Fruit fly (Drosophila melanogaster): ENCODE data around the gene CG33494.
A peak's percentile ranks its signal among the peaks of the same experiment; 100 is the strongest.

CG33494 gene

DNA sequence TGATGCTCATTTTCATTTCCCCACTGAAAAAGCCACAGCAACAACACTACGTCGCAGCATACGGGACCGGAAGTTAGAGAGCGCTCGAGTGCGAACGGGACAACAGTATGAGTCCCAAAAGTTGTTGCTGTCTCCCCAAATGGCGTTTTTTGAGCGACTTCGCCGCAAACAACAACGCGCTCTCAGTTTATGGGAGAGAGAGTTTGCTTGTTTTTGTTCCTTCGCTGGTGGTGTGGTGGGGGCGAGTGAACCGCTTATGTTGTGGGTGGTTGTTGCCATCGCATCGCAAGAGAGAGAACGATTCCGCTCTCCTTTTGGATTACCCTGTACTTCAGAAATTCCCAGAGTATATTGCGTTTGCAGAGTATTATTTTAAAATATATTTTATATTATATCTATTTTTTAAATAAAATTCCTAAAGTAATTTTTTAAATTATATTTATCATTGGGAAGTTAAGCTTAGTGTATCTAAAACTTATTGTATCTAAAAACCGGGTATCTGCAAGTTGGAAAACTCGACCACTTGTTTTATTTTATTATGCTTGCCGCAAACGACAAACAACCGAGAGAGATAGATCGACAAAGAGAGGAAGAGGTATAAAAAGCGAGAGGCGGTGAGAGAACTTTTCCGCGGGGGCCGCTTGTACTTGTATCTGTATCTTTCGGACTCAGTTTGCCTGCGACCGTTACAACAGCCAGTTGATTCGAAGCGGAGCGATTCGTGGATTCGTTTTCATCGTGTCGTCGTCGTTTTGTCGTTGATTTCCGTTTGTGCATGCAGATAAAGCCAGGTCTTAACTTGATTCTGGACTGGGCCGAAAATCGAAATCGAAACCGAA is 20.7 kb upstream of the CG33494 start, which contains the start of gene msi:
msi (plus strand) TSS at position 669 of the 839 bp plus-strand sequence.
- peak; percentile 96 for TF ChIP-seq CG5953 (GFP tag; IDR thresholded peaks at IDR 0.05)
- TF ChIP-seq CG12942 (GFP tag; optimal IDR thresholded peaks at IDR 0.05) = peak; percentile 97
- TF ChIP-seq CG33557 (GFP tag; optimal IDR thresholded peaks at IDR 0.05) = peak; percentile 97
- TF ChIP-seq slou (GFP tag; optimal IDR thresholded peaks at IDR 0.05) = peak; percentile 89
- TF ChIP-seq CG34224 (GFP tag; IDR thresholded peaks at IDR 0.05; ENCODE audit: partially characterized antibody) = peak; percentile 7; the same call in 2 of the 3 replicates
- TF ChIP-seq abd-A (tag; optimal IDR thresholded peaks at IDR 0.05) = peak; percentile 97
- TF ChIP-seq MESR4 (GFP tag; optimal IDR thresholded peaks at IDR 0.05) = peak; percentile 26
- TF ChIP-seq nau (GFP tag; optimal IDR thresholded peaks at IDR 0.05) = peak; percentile 83
- TF ChIP-seq danr (GFP tag; IDR thresholded peaks at IDR 0.05) = peak; percentile 98
- TF ChIP-seq CG3726 (GFP tag; IDR thresholded peaks at IDR 0.05) = peak; percentile 98
- TF ChIP-seq CG2889 (GFP tag; IDR thresholded peaks at IDR 0.05) = peak; percentile 98
- peak; percentile 15 to 84 for TF ChIP-seq chif (GFP tag; optimal IDR thresholded peaks at IDR 0.05)
- peak; percentile 93 for TF ChIP-seq CG15514 (GFP tag; optimal IDR thresholded peaks at IDR 0.05)
- peak; percentile 98 for TF ChIP-seq sqz (GFP tag; optimal IDR thresholded peaks at IDR 0.05)
- TF ChIP-seq CG3995 (GFP tag; optimal IDR thresholded peaks at IDR 0.05) = peak; percentile 8
- TF ChIP-seq Dad (GFP tag; optimal IDR thresholded peaks at IDR 0.05) = peak; percentile 66
- peak; percentile 56 for TF ChIP-seq Dip3 (GFP tag; optimal IDR thresholded peaks at IDR 0.05)
- peak; percentile 31 for TF ChIP-seq gro (GFP tag; optimal IDR thresholded peaks at IDR 0.05)
- TF ChIP-seq CG7839 (tag; optimal IDR thresholded peaks at IDR 0.05) = peak; percentile 100
- peak; percentile 83 for TF ChIP-seq Lhr (GFP tag; optimal IDR thresholded peaks at IDR 0.05)
- TF ChIP-seq CG9609 (GFP tag; optimal IDR thresholded peaks at IDR 0.05) = peak; percentile 44
- peak; percentile 93 for TF ChIP-seq CG5245 (GFP tag; optimal IDR thresholded peaks at IDR 0.05)
- peak; percentile 94 for TF ChIP-seq CG11560 (tag; IDR thresholded peaks at IDR 0.05)
- peak; percentile 98 for TF ChIP-seq jigr1 (GFP tag; IDR thresholded peaks at IDR 0.05)
- peak; percentile 99 for TF ChIP-seq ara (GFP tag; IDR thresholded peaks at IDR 0.05)
- TF ChIP-seq aop (GFP tag; IDR thresholded peaks at IDR 0.05) = peak; percentile 100
- peak; percentile 65 for TF ChIP-seq CG13287 (GFP tag; IDR thresholded peaks at IDR 0.05; ENCODE audit: partially characterized antibody)
- no peak for TF ChIP-seq pita (GFP tag; optimal IDR thresholded peaks at IDR 0.05)
- peak; percentile 96 for TF ChIP-seq CG12104 (GFP tag; optimal IDR thresholded peaks at IDR 0.05)
- peak; percentile 99 for TF ChIP-seq Asciz (GFP tag; optimal IDR thresholded peaks at IDR 0.05)
- TF ChIP-seq CG18011 (GFP tag; optimal IDR thresholded peaks at IDR 0.05) = peak; percentile 84
- no peak; the same call in 1 of the 2 replicates for TF ChIP-seq amos (GFP tag; IDR thresholded peaks at IDR 0.05; ENCODE audit: partially characterized antibody)
- no peak for TF ChIP-seq NC2α (GFP tag; optimal IDR thresholded peaks at IDR 0.05)
- no peak for TF ChIP-seq bigmax (GFP tag; optimal IDR thresholded peaks at IDR 0.05)
- TF ChIP-seq CG30431 (GFP tag; optimal IDR thresholded peaks at IDR 0.05) = peak; percentile 93
- peak; percentile 95 for TF ChIP-seq sens-2 (GFP tag; IDR thresholded peaks at IDR 0.05)
- peak; percentile 98 for TF ChIP-seq CG11456 (GFP tag; IDR thresholded peaks at IDR 0.05)
- peak; percentile 81 for TF ChIP-seq pb (GFP tag; optimal IDR thresholded peaks at IDR 0.05)
- peak; percentile 97 for TF ChIP-seq CG13894 (tag; optimal IDR thresholded peaks at IDR 0.05)
- TF ChIP-seq stwl (tag; optimal IDR thresholded peaks at IDR 0.05) = peak; percentile 97
- peak; percentile 74 for TF ChIP-seq CG8944 (GFP tag; optimal IDR thresholded peaks at IDR 0.05)
- 0 out of 3 replicates have a peak, but pooled peaks have one; percentile 31 for TF ChIP-seq HLH4C (GFP tag; IDR thresholded peaks at IDR 0.05; ENCODE audit: partially characterized antibody)
- TF ChIP-seq CG10959 (GFP tag; IDR thresholded peaks at IDR 0.05) = peak; percentile 95
- peak; percentile 90 for TF ChIP-seq CG1832 (GFP tag; optimal IDR thresholded peaks at IDR 0.05)
- peak; percentile 86 for TF ChIP-seq CG8290 (GFP tag; optimal IDR thresholded peaks at IDR 0.05)
- TF ChIP-seq CG8290 (tag; optimal IDR thresholded peaks at IDR 0.05) = peak; percentile 16 to 94
- TF ChIP-seq CG10321 (GFP tag; IDR thresholded peaks at IDR 0.05) = peak; percentile 97
- peak; percentile 99 for TF ChIP-seq CG32772 (GFP tag; IDR thresholded peaks at IDR 0.05)
- peak; percentile 100 for TF ChIP-seq CoRest (tag; optimal IDR thresholded peaks at IDR 0.05)
